Worm (Caenorhabditis elegans) whole organism, late embryonic: ENCODE measurements around the gene srh-15.

Source experiments
- ama-1 ChIP-seq: fragments of 150-350 bp; optimal IDR thresholded peaks from 2 replicates; lab custom pipeline; 2014
- ceh-24 ChIP-seq: sonication (generic microtip); optimal IDR thresholded peaks from 2 replicates; lab custom pipeline; 2016; ENCODE audit warnings: mild to moderate bottlenecking, missing genetic modification characterization, missing compliant biosample characterization
- ceh-9 ChIP-seq: sonication (generic microtip); optimal IDR thresholded peaks from 2 replicates; lab custom pipeline; 2016; ENCODE audit warnings: mild to moderate bottlenecking, missing genetic modification characterization, inconsistent platforms, missing compliant biosample characterization
- che-1 ChIP-seq: sonication (generic microtip); optimal IDR thresholded peaks from 2 replicates; lab custom pipeline; 2016; ENCODE audit warnings: mild to moderate bottlenecking, missing genetic modification characterization, missing compliant biosample characterization
- dve-1 ChIP-seq: sonication (generic microtip); optimal IDR thresholded peaks from 2 replicates; lab custom pipeline; 2017; ENCODE audit warnings: antibody characterized with exemption, mild to moderate bottlenecking, missing genetic modification characterization, missing compliant biosample characterization
- fkh-10 ChIP-seq: fragments of 150-350 bp; optimal IDR thresholded peaks from 2 replicates; lab custom pipeline; 2014; ENCODE audit warnings: missing biosample characterization, missing genetic modification reagents, missing genetic modification characterization
- fkh-6 ChIP-seq: sonication (generic microtip); optimal IDR thresholded peaks from 2 replicates; lab custom pipeline; 2016; ENCODE audit warnings: missing genetic modification characterization, missing compliant biosample characterization
- hlh-15 ChIP-seq: sonication (generic microtip); optimal IDR thresholded peaks from 2 replicates; lab custom pipeline; 2016; ENCODE audit warnings: missing genetic modification characterization, missing compliant biosample characterization
- madf-2 ChIP-seq: sonication (generic microtip); optimal IDR thresholded peaks from 2 replicates; lab custom pipeline; 2017; ENCODE audit warnings: missing genetic modification characterization, missing compliant biosample characterization
- nhr-11 ChIP-seq: fragments of 150-350 bp; optimal IDR thresholded peaks from 2 replicates; lab custom pipeline; 2014; ENCODE audit warnings: missing biosample characterization, missing genetic modification characterization
- nhr-232 ChIP-seq: sonication (generic microtip); optimal IDR thresholded peaks from 2 replicates; lab custom pipeline; 2016; ENCODE audit warnings: missing genetic modification characterization, missing compliant biosample characterization
- npax-4 ChIP-seq: sonication (generic microtip); optimal IDR thresholded peaks from 2 replicates; lab custom pipeline; 2016; ENCODE audit warnings: missing genetic modification characterization, missing compliant biosample characterization
- tbx-2 ChIP-seq: sonication (generic microtip); optimal IDR thresholded peaks from 2 replicates; lab custom pipeline; 2016; ENCODE audit warnings: missing genetic modification characterization, missing compliant biosample characterization

DNA sequence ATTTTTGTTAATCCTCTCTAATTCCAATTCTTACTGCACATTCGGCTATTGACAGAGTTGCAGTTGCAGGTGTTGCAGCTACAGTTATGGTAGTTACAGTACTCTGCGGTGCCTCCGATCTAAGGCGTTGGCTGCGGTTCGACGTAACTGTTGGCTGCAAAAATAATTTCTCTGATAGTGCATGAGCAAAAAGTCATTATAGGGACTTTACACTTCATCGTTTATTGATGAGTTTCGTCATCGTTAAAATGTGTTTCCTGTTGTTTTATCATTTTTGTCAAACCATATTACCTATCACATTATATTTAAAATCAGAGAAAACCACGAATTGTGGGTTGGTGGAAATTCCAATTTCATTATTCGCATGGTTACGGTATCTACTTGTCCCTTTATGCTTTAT is 46.2 kb upstream of the srh-15 start:
- no peak for TF ChIP-seq ceh-24
- TF ChIP-seq madf-2, result no peak
- no peak for TF ChIP-seq che-1 (tag; lab: Kevin White, UChicago)
- no peak for TF ChIP-seq fkh-10 (GFP tag; lab: Kevin White, UChicago)
- TF ChIP-seq nhr-232 (tag; lab: Kevin White, UChicago), result no peak
- TF ChIP-seq ceh-9 (tag; lab: Kevin White, UChicago), result no peak
- TF ChIP-seq npax-4 (tag; lab: Kevin White, UChicago), result no peak
- TF ChIP-seq nhr-11 (tag; lab: Kevin White, UChicago), result no peak
- no peak for TF ChIP-seq ama-1
- TF ChIP-seq hlh-15 (tag; lab: Kevin White, UChicago), result no peak
- TF ChIP-seq fkh-6 (tag; lab: Kevin White, UChicago), result no peak
- no peak for TF ChIP-seq tbx-2 (tag; lab: Kevin White, UChicago)
- TF ChIP-seq dve-1 (tag; lab: Kevin White, UChicago), result no peak
